Fruit fly (Drosophila melanogaster) whole organism, embryonic: ENCODE data around the gene BHD.

Source experiments
- CG14050 ChIP-seq: fragments of 200-800 bp; sonication (Bioruptor generic); IDR thresholded peaks from 3 replicates; pipeline ENCODE4 v1.3.6; 2022; ENCODE audit warnings: missing biosample characterization, missing genetic modification characterization
- CG2199 ChIP-seq: fragments of 200-800 bp; sonication (Bioruptor generic); IDR thresholded peaks from 3 replicates; pipeline ENCODE4 v1.3.6; 2022; ENCODE audit warnings: missing biosample characterization, missing genetic modification characterization
- CG2875 ChIP-seq: fragments of 200-800 bp; sonication (Bioruptor generic); optimal IDR thresholded peaks from 2 replicates; lab custom pipeline; 2017; ENCODE audit warnings: missing biosample characterization, mild to moderate bottlenecking, missing genetic modification characterization, missing genetic modification reagents
- CG4617 ChIP-seq: fragments of 200-800 bp; sonication (Bioruptor generic); optimal IDR thresholded peaks from 3 replicates; lab custom pipeline; 2016; ENCODE audit warnings: missing biosample characterization, missing genetic modification characterization, borderline replicate concordance
- HLH4C ChIP-seq: fragments of 200-800 bp; sonication (Bioruptor generic); IDR thresholded peaks from 3 replicates; pipeline ENCODE4 v1.3.6; 2022; ENCODE audit warnings: missing biosample characterization, missing genetic modification characterization; ENCODE audit not compliant: partially characterized antibody

DNA sequence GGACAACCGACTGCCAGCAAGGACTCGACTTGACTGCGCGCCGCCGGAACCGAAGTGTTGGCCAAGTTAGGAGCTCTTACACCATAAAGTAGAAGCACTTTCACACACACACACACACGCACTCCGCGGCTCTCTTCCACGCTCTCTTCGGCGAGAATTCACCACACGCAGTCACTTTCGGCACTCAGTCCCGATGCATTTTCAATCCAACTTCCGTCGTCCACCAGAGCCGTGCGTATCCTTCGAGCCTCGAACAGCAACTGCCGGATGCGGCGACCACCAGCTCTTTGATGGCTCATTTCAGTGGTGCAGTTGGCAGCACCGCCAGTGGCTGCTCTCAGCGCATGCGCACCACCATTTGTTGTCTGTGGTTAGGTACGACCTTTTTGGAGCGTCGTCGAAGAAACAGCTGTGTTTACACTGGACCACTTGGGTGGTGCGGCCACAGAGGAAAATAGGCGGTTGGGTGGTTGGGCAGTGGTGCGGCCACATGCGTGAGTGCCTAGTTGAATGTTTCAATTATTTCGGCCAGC is 48.6 kb upstream of the BHD start, which contains the start of gene Dscam2:
- no peak for TF ChIP-seq CG14050
- no peak for TF ChIP-seq CG4617 (GFP tag; lab: Kevin White, UChicago)
- no peak for TF ChIP-seq HLH4C (GFP tag; lab: Robert Waterston, UW)
- TF ChIP-seq CG2199, result no peak
- TF ChIP-seq CG2875 (GFP tag; lab: Kevin White, UChicago), result no peak
